Fruit fly (Drosophila melanogaster) whole organism, adult: Measurements from ENCODE around the gene Hgsnat.

ENCODE experiments used
- CG11617 ChIP-seq: fragments of 200-800 bp; sonication (Bioruptor generic); optimal IDR thresholded peaks from 2 replicates; lab custom pipeline; 2017; ENCODE audit warnings: mild to moderate bottlenecking, missing biosample characterization, missing genetic modification reagents, missing genetic modification characterization
- CG12768 ChIP-seq: fragments of 200-800 bp; sonication (Bioruptor generic); optimal IDR thresholded peaks from 2 replicates; lab custom pipeline; 2017; ENCODE audit warnings: missing biosample characterization, missing genetic modification characterization, mild to moderate bottlenecking, moderate library complexity, missing genetic modification reagents
- CG14711 ChIP-seq: fragments of 200-800 bp; sonication (Bioruptor generic); optimal IDR thresholded peaks from 2 replicates; lab custom pipeline; 2018; ENCODE audit warnings: missing biosample characterization, mild to moderate bottlenecking, missing genetic modification characterization, moderate library complexity
- CG1620 ChIP-seq: fragments of 200-800 bp; sonication (Bioruptor generic); optimal IDR thresholded peaks from 2 replicates; lab custom pipeline; 2016; ENCODE audit warnings: missing biosample characterization, missing genetic modification characterization
- CG33017 ChIP-seq: fragments of 200-800 bp; sonication (Bioruptor generic); optimal IDR thresholded peaks from 2 replicates; lab custom pipeline; 2018; ENCODE audit warnings: missing biosample characterization, mild to moderate bottlenecking, missing genetic modification characterization, moderate library complexity
- CG5204 ChIP-seq: fragments of 200-800 bp; sonication (Bioruptor generic); optimal IDR thresholded peaks from 2 replicates; lab custom pipeline; 2016; ENCODE audit warnings: missing biosample characterization, missing genetic modification characterization
- CG7045 ChIP-seq: fragments of 200-800 bp; sonication (Bioruptor generic); optimal IDR thresholded peaks from 2 replicates; lab custom pipeline; 2017; ENCODE audit warnings: missing biosample characterization, mild to moderate bottlenecking, missing genetic modification characterization
- CG7101 ChIP-seq: fragments of 200-800 bp; sonication (Bioruptor generic); optimal IDR thresholded peaks from 2 replicates; lab custom pipeline; 2018; ENCODE audit warnings: missing biosample characterization, mild to moderate bottlenecking, missing genetic modification characterization, moderate library complexity
- Clk ChIP-seq: fragments of 200-800 bp; sonication (Bioruptor generic); optimal IDR thresholded peaks from 2 replicates; lab custom pipeline; 2017; ENCODE audit warnings: missing biosample characterization, missing genetic modification characterization
- Crg-1 ChIP-seq: fragments of 200-800 bp; sonication (Bioruptor generic); optimal IDR thresholded peaks from 2 replicates; lab custom pipeline; 2016; ENCODE audit warnings: missing biosample characterization, missing genetic modification characterization
- Hr96 ChIP-seq: fragments of 200-800 bp; sonication (Bioruptor generic); optimal IDR thresholded peaks from 2 replicates; lab custom pipeline; 2016; ENCODE audit warnings: missing biosample characterization, missing genetic modification characterization
- Mnt ChIP-seq: fragments of 200-800 bp; sonication (Bioruptor generic); optimal IDR thresholded peaks from 2 replicates; lab custom pipeline; 2016; ENCODE audit warnings: missing biosample characterization, mild to moderate bottlenecking, missing genetic modification characterization
- bab1 ChIP-seq: fragments of 200-800 bp; sonication (Bioruptor generic); optimal IDR thresholded peaks from 3 replicates; lab custom pipeline; 2019; ENCODE audit warnings: missing biosample characterization, mild to moderate bottlenecking, missing genetic modification characterization, moderate library complexity
- cic ChIP-seq: fragments of 200-800 bp; sonication (Bioruptor generic); optimal IDR thresholded peaks from 2 replicates; lab custom pipeline; 2017; ENCODE audit warnings: missing biosample characterization, mild to moderate bottlenecking, missing genetic modification characterization, moderate library complexity
- cnc ChIP-seq, 2 experiments: fragments of >200 bp; optimal IDR thresholded peaks; 2 replicates each; lab custom pipeline; 2017
- kay ChIP-seq: fragments of 200-800 bp; sonication (Bioruptor generic); peaks from one replicate; lab custom pipeline; 2016; ENCODE audit warnings: missing biosample characterization, missing genetic modification characterization, borderline replicate concordance
- ovo ChIP-seq: fragments of 200-800 bp; sonication (Bioruptor generic); optimal IDR thresholded peaks from 2 replicates; lab custom pipeline; 2016; ENCODE audit warnings: missing biosample characterization, missing genetic modification characterization
- pad ChIP-seq: fragments of 200-800 bp; sonication (Bioruptor generic); optimal IDR thresholded peaks from 3 replicates; lab custom pipeline; 2017; ENCODE audit warnings: missing biosample characterization, missing genetic modification characterization, mild to moderate bottlenecking, moderate library complexity, missing genetic modification reagents
- tj ChIP-seq: fragments of 200-800 bp; sonication (Bioruptor generic); optimal IDR thresholded peaks from 3 replicates; lab custom pipeline; 2017; ENCODE audit warnings: missing biosample characterization, mild to moderate bottlenecking, missing genetic modification characterization, moderate library complexity
- toe ChIP-seq: fragments of 200-800 bp; sonication (Bioruptor generic); optimal IDR thresholded peaks from 2 replicates; lab custom pipeline; 2016; ENCODE audit warnings: missing biosample characterization, missing genetic modification characterization

The Hgsnat gene

DNA sequence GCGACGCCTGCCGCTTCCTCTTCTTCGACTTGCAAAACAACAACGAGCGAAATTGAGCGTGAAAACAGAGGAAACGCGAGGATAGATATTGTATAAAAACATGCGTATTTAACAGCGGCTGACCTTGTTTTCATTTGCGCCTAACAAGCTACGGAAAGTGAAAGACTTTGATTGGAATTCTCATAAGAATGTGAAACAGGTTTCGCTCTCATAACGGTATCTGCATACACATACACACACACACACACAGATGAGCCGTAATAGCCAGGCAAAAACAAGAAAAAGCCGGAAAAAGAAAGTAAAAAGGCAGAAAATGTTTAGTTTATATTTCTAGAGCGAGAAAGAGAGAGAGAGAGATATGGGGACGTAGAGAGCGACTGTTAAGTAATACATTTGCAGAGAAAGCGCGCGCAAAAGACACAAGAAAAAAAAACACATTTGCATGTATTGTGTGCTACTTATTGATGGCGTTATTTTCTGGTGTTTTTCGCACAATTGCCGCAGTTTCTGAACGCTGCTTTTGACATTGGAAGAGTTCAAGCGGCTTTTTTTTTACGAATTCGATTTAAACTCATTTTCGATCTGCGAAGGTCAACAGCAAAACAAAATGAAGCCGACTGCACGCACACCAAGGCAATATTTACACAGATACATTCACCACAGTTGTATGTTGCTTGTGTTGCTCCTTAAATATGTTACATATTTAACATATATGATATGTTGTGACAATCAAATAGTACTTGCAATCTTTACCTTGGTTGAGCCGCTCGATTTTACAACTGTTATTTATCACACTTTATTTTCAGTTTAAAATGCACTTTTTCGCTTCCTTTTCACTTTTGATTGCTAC lies 18.9 kb downstream of the Hgsnat start:
- TF ChIP-seq Mnt (GFP tag; lab: Kevin White, UChicago): peak; percentile 18
- peak; percentile 18 for TF ChIP-seq bab1 (GFP tag; lab: Kevin White, UChicago)
- TF ChIP-seq tj (GFP tag; lab: Kevin White, UChicago): peak; percentile 40
- TF ChIP-seq CG1620 (GFP tag; lab: Kevin White, UChicago): peak; percentile 3
- TF ChIP-seq ovo: peak; percentile 78
- TF ChIP-seq CG7101 (tag; lab: Kevin White, UChicago): peak; percentile 13
- TF ChIP-seq cnc (optimal IDR thresholded peaks at IDR 0.05; lab: Kevin White, UChicago): no peak
- TF ChIP-seq Clk: no peak

DNA sequence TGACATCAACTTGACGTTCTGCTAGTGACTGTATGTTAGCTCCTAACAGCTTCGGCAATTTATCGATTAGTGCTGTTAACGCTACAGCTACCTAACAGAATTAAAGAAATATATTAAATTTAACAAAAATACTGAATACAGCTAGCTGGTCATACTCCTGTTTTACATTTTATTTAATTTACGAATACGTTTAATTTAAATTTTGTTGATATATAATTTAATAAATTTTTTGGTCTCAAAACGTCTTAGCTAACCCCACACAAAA lies 19.5 kb downstream of the Hgsnat start, which contains the start of gene CG44774:
CG44774 (minus strand) TSS at position 34 of the 265 bp plus-strand sequence.
- TF ChIP-seq kay (GFP tag; lab: Kevin White, UChicago) (peak; percentile 43), bab1 (GFP tag; lab: Kevin White, UChicago) (no peak), toe (no peak)

DNA sequence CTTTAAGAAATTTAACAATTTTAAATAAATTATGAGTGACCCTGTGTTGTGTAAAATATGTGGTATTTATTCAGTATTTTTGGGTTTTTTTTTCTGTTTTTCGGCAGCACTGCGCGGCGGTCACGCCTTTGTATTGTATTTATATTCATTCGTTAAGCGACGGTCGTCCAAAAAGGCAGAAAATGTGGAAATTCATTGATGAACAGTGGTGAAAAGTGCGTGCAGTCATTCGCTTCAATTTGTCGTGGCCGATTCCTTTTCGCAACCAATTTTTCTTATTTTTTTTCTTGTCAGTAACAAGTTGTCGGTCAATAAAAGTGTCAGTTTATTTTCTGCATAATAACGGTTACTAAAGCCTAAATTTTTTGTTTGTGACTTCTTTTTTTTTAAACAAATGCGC lies 20.5 kb downstream of the Hgsnat start, which contains the start of gene Ptp4E:
Ptp4E (plus strand) TSS at position 143 of the 400 bp plus-strand sequence.
- TF ChIP-seq CG7101 (tag; lab: Kevin White, UChicago) (peak; percentile 24), toe (no peak), tj (GFP tag; lab: Kevin White, UChicago) (peak; percentile 63), bab1 (GFP tag; lab: Kevin White, UChicago) (peak; percentile 57), Mnt (GFP tag; lab: Kevin White, UChicago) (peak; percentile 38)

DNA sequence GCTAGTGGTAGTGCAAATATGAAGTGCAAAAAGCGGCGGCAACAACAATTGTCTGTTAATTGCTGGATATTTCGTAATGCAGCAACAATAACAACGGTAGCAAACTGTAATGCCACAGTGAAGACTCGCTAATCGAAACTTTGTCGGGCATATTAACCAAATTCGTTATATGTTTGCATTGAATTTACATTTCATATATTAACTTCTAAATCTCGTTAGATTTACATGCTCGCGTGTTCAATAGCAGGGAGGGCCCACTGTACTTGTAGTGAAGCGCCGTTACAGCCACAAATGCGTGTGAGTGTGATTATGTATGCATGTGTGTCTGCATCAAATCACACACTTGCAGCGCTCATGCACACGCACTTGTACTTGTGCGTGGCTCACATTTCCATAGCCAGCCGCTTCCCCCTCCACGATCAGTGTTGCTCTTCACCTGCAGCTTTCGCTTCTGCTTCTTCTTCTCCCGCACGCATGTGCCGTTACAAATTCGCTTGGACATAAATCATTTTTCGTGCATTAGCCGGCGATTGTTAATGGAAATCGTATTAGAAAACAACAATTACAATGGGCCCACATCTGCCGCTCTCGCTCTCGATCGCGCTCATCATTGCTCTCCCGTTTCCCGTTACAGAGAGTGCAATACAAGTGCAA lies 21.4 kb downstream of the Hgsnat start:
- TF ChIP-seq CG7101 (tag; lab: Kevin White, UChicago): peak; percentile 95
- TF ChIP-seq Mnt (GFP tag; lab: Kevin White, UChicago): peak; percentile 85
- TF ChIP-seq Crg-1 (GFP tag; lab: Kevin White, UChicago): peak; percentile 88
- peak; percentile 80 for TF ChIP-seq tj (GFP tag; lab: Kevin White, UChicago)
- TF ChIP-seq pad: peak; percentile 92
- TF ChIP-seq cnc (optimal IDR thresholded peaks at IDR 0.05; lab: Kevin White, UChicago): no peak
- peak; percentile 90 for TF ChIP-seq toe
- TF ChIP-seq CG7045 (GFP tag; lab: Kevin White, UChicago): peak; percentile 88
- TF ChIP-seq CG11617 (GFP tag; lab: Kevin White, UChicago): peak; percentile 81
- TF ChIP-seq ovo: peak; percentile 92
- peak; percentile 56 for TF ChIP-seq kay (GFP tag; lab: Kevin White, UChicago)
- peak; percentile 88 for TF ChIP-seq CG33017 (tag; lab: Kevin White, UChicago)
- peak; percentile 67 for TF ChIP-seq cic (GFP tag; lab: Kevin White, UChicago)
- TF ChIP-seq CG5204 (GFP tag; lab: Kevin White, UChicago): peak; percentile 89
- peak; percentile 96 for TF ChIP-seq Hr96 (GFP tag; lab: Kevin White, UChicago)
- peak; percentile 79 for TF ChIP-seq Clk
- peak; percentile 90 for TF ChIP-seq CG12768 (GFP tag; lab: Kevin White, UChicago)
- TF ChIP-seq CG14711 (tag; lab: Kevin White, UChicago): peak; percentile 89
- TF ChIP-seq CG1620 (GFP tag; lab: Kevin White, UChicago): peak; percentile 96
- peak; percentile 97 for TF ChIP-seq bab1 (GFP tag; lab: Kevin White, UChicago)

DNA sequence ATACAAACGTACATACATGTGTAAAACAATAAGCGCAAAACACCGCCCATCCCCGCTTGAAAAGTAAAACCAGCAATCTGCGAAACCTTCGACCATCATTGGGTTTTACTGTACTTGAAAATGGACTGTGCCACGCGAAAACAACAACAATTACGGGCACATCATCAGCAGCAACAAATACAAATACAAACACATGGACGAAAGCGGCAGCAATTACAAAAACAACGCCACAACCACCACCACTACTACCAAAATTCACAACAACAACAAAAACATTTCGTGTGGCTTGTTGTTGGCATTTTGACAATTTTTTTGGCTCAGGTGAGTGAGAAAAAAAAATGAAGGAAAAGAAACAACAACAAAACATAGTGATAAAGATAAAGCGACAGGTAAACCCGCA lies 22.0 kb downstream of the Hgsnat start:
- TF ChIP-seq CG14711 (tag; lab: Kevin White, UChicago) (no peak), Clk (no peak), pad (no peak), toe (no peak), cnc (optimal IDR thresholded peaks at IDR 0.05; lab: Kevin White, UChicago) (no peak), Hr96 (GFP tag; lab: Kevin White, UChicago) (no peak), CG11617 (GFP tag; lab: Kevin White, UChicago) (no peak), Mnt (GFP tag; lab: Kevin White, UChicago) (no peak), cic (GFP tag; lab: Kevin White, UChicago) (no peak), CG7045 (GFP tag; lab: Kevin White, UChicago) (no peak), bab1 (GFP tag; lab: Kevin White, UChicago) (no peak), tj (GFP tag; lab: Kevin White, UChicago) (no peak), kay (GFP tag; lab: Kevin White, UChicago) (no peak), CG33017 (tag; lab: Kevin White, UChicago) (no peak), Crg-1 (GFP tag; lab: Kevin White, UChicago) (no peak), ovo (no peak), CG7101 (tag; lab: Kevin White, UChicago) (no peak), CG12768 (GFP tag; lab: Kevin White, UChicago) (no peak)

DNA sequence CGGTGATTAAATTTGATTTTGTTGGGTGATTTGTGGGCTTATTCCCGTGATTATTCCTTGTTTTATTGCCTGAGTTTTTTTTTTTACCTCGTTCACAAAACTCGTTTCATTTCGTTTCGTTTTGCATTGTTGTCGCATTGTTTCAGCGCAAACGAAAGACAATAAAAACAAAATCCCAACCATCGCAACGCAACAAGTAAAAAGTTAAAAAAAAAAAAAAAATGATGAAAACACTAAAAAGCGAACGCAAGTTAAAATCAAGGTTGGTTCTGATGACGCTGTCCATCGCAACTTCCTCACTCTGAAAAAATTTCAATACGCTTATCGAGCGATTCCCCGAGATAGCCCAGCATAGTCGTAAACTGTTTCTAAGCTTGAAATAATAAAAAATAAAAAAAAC lies 23.0 kb downstream of the Hgsnat start:
- TF ChIP-seq CG7045 (GFP tag; lab: Kevin White, UChicago) (no peak), CG11617 (GFP tag; lab: Kevin White, UChicago) (no peak), CG14711 (tag; lab: Kevin White, UChicago) (no peak), tj (GFP tag; lab: Kevin White, UChicago) (peak; percentile 82), pad (no peak), Clk (no peak), kay (GFP tag; lab: Kevin White, UChicago) (no peak)
